Worm (Caenorhabditis elegans) whole organism, L4 larva: ENCODE data around the gene gst-10.

Experiments used
- F10B5.3 ChIP-seq: sonication (generic microtip); optimal IDR thresholded peaks from 2 replicates; lab custom pipeline; 2016; ENCODE audit warnings: mild to moderate bottlenecking, missing genetic modification characterization, missing compliant biosample characterization
- F44E2.7 ChIP-seq: fragments of 200-800 bp; sonication (Bioruptor generic); IDR thresholded peaks from 2 replicates; pipeline ENCODE4 v2.1.2; 2022; ENCODE audit warnings: missing genetic modification characterization, missing compliant biosample characterization
- R02D3.7 ChIP-seq: fragments of 150-350 bp; sonication (generic microtip); optimal IDR thresholded peaks from 3 replicates; lab custom pipeline; 2014; ENCODE audit warnings: missing biosample characterization, missing genetic modification characterization
- T20F7.1 ChIP-seq: fragments of 200-800 bp; sonication (Bioruptor generic); optimal IDR thresholded peaks from 2 replicates; lab custom pipeline; 2018; ENCODE audit warnings: mild to moderate bottlenecking, missing genetic modification characterization, missing compliant biosample characterization
- Y48G9A.11 ChIP-seq: fragments of 200-800 bp; sonication (Bioruptor generic); IDR thresholded peaks from 2 replicates; pipeline ENCODE4 v1.3.6; 2022; ENCODE audit warnings: missing genetic modification reagents, missing genetic modification characterization, missing compliant biosample characterization
- Y75B8A.6 ChIP-seq: fragments of 200-800 bp; sonication (Bioruptor generic); IDR thresholded peaks from 2 replicates; pipeline ENCODE4 v1.3.6; 2022; ENCODE audit warnings: missing genetic modification reagents, missing genetic modification characterization, missing compliant biosample characterization
- aha-1 ChIP-seq: fragments of 150-350 bp; peaks from one replicate; lab custom pipeline; 2014; ENCODE audit warnings: missing biosample characterization, missing genetic modification characterization
- arid-1 ChIP-seq: fragments of 200-800 bp; sonication (Bioruptor generic); conservative IDR thresholded peaks from 2 replicates; pipeline ENCODE4 v1.3.6; 2022; ENCODE audit warnings: missing genetic modification reagents, missing genetic modification characterization, missing compliant biosample characterization
- attf-4 ChIP-seq: sonication (generic microtip); optimal IDR thresholded peaks from 3 replicates; lab custom pipeline; 2017; ENCODE audit warnings: missing biosample characterization, missing genetic modification characterization
- ceh-20 ChIP-seq: fragments of 200-800 bp; sonication (Bioruptor generic); IDR thresholded peaks from 2 replicates; pipeline ENCODE4 v1.3.6; 2022; ENCODE audit warnings: missing genetic modification reagents, missing genetic modification characterization, missing compliant biosample characterization
- ceh-62 ChIP-seq: sonication (generic microtip); optimal IDR thresholded peaks from 2 replicates; lab custom pipeline; 2017; ENCODE audit warnings: missing biosample characterization, missing genetic modification characterization
- cey-2 ChIP-seq: sonication (generic microtip); optimal IDR thresholded peaks from 3 replicates; lab custom pipeline; 2017; ENCODE audit warnings: missing genetic modification characterization, mild to moderate bottlenecking, missing compliant biosample characterization, antibody characterized with exemption, borderline replicate concordance; ENCODE audit not compliant: insufficient read depth
- ctbp-1 ChIP-seq: fragments of 200-800 bp; sonication (Bioruptor generic); IDR thresholded peaks from 2 replicates; pipeline ENCODE4 v1.3.6; 2022; ENCODE audit warnings: missing genetic modification reagents, missing genetic modification characterization, missing compliant biosample characterization
- daf-12 ChIP-seq: fragments of 150-350 bp; optimal IDR thresholded peaks from 2 replicates; lab custom pipeline; 2014; ENCODE audit warnings: missing biosample characterization, missing genetic modification reagents, missing genetic modification characterization
- dmd-6 ChIP-seq: fragments of 200-800 bp; sonication (Bioruptor generic); IDR thresholded peaks from 2 replicates; pipeline ENCODE4 v1.3.6; 2022; ENCODE audit warnings: missing genetic modification reagents, missing genetic modification characterization, missing compliant biosample characterization
- dpl-1 ChIP-seq: fragments of 150-350 bp; optimal IDR thresholded peaks from 2 replicates; lab custom pipeline; 2014; ENCODE audit warnings: missing biosample characterization, missing genetic modification reagents, missing genetic modification characterization
- dve-1 ChIP-seq: sonication (generic microtip); optimal IDR thresholded peaks from 2 replicates; lab custom pipeline; 2017; ENCODE audit warnings: antibody characterized with exemption, mild to moderate bottlenecking, missing genetic modification characterization, missing compliant biosample characterization; ENCODE audit not compliant: insufficient read depth
- fkh-10 ChIP-seq: fragments of 150-350 bp; optimal IDR thresholded peaks from 2 replicates; lab custom pipeline; 2014; ENCODE audit warnings: missing biosample characterization, missing genetic modification reagents, missing genetic modification characterization
- fos-1 ChIP-seq: fragments of 150-350 bp; optimal IDR thresholded peaks from 2 replicates; lab custom pipeline; 2014; ENCODE audit warnings: missing biosample characterization, missing genetic modification characterization
- hmg-1.1 ChIP-seq: fragments of 200-800 bp; sonication (Bioruptor generic); IDR thresholded peaks from 2 replicates; pipeline ENCODE4 v1.3.6; 2022; ENCODE audit warnings: missing genetic modification reagents, missing genetic modification characterization, missing compliant biosample characterization
- jun-1 ChIP-seq: fragments of 150-350 bp; optimal IDR thresholded peaks from 2 replicates; lab custom pipeline; 2014; ENCODE audit warnings: missing biosample characterization, missing genetic modification reagents, missing genetic modification characterization
- lin-1 ChIP-seq: fragments of 200-800 bp; sonication (Bioruptor generic); IDR thresholded peaks from 2 replicates; pipeline ENCODE4 v1.3.6; 2022; ENCODE audit warnings: missing genetic modification reagents, missing genetic modification characterization, missing compliant biosample characterization
- lin-29 ChIP-seq: fragments of 200-800 bp; sonication (Bioruptor generic); IDR thresholded peaks from 2 replicates; pipeline ENCODE4 v1.3.6; 2022; ENCODE audit warnings: missing genetic modification reagents, missing genetic modification characterization, missing compliant biosample characterization
- lin-38 ChIP-seq: fragments of 200-800 bp; sonication (Bioruptor generic); IDR thresholded peaks from 2 replicates; pipeline ENCODE4 v1.3.6; 2022; ENCODE audit warnings: missing genetic modification reagents, missing genetic modification characterization, missing compliant biosample characterization
- lir-3 ChIP-seq: sonication (generic microtip); optimal IDR thresholded peaks from 2 replicates; lab custom pipeline; 2016; ENCODE audit warnings: mild to moderate bottlenecking, missing genetic modification characterization, missing compliant biosample characterization
- madf-9 ChIP-seq: fragments of 200-800 bp; sonication (Bioruptor generic); conservative IDR thresholded peaks from 2 replicates; pipeline ENCODE4 v1.3.6; 2022; ENCODE audit warnings: missing genetic modification reagents, missing genetic modification characterization, missing compliant biosample characterization
- mdt-29 ChIP-seq: fragments of 200-800 bp; sonication (Bioruptor generic); IDR thresholded peaks from 2 replicates; pipeline ENCODE4 v1.3.6; 2022; ENCODE audit warnings: missing genetic modification reagents, missing genetic modification characterization, missing compliant biosample characterization
- mes-2 ChIP-seq: sonication (generic microtip); optimal IDR thresholded peaks from 2 replicates; lab custom pipeline; 2016; ENCODE audit warnings: missing genotype, mild to moderate bottlenecking, missing genetic modification characterization, missing compliant biosample characterization; ENCODE audit not compliant: poor library complexity, severe bottlenecking
- mxl-2 ChIP-seq: fragments of 200-800 bp; sonication (Bioruptor generic); conservative IDR thresholded peaks from 2 replicates; pipeline ENCODE4 v1.3.6; 2022; ENCODE audit warnings: missing genetic modification reagents, missing genetic modification characterization, missing compliant biosample characterization
- nhr-10 ChIP-seq: fragments of 150-350 bp; optimal IDR thresholded peaks from 2 replicates; lab custom pipeline; 2014; ENCODE audit warnings: missing biosample characterization, missing genetic modification characterization
- nhr-111 ChIP-seq: fragments of 200-800 bp; sonication (Bioruptor generic); optimal IDR thresholded peaks from 2 replicates; lab custom pipeline; 2018; ENCODE audit warnings: mild to moderate bottlenecking, missing genetic modification characterization, missing compliant biosample characterization
- nhr-237 ChIP-seq: sonication (generic microtip); optimal IDR thresholded peaks from 2 replicates; lab custom pipeline; 2017; ENCODE audit warnings: missing biosample characterization, missing genetic modification characterization
- nhr-28 ChIP-seq: fragments of 150-350 bp; optimal IDR thresholded peaks from 2 replicates; lab custom pipeline; 2014; ENCODE audit warnings: missing biosample characterization, missing genetic modification characterization
- nhr-41 ChIP-seq: fragments of 200-800 bp; sonication (Bioruptor generic); IDR thresholded peaks from 2 replicates; pipeline ENCODE4 v1.3.6; 2022; ENCODE audit warnings: missing genetic modification reagents, missing genetic modification characterization, missing compliant biosample characterization
- nhr-6 ChIP-seq: fragments of 150-350 bp; optimal IDR thresholded peaks from 2 replicates; lab custom pipeline; 2014; ENCODE audit warnings: missing biosample characterization, missing genetic modification characterization
- nhr-76 ChIP-seq: fragments of 150-350 bp; optimal IDR thresholded peaks from 2 replicates; lab custom pipeline; 2014; ENCODE audit warnings: missing biosample characterization, missing genetic modification characterization
- php-3 ChIP-seq: fragments of 200-800 bp; sonication (Bioruptor generic); IDR thresholded peaks from 2 replicates; pipeline ENCODE4 v1.3.6; 2022; ENCODE audit warnings: missing genetic modification reagents, missing genetic modification characterization, missing compliant biosample characterization
- rbr-2 ChIP-seq: sonication (generic microtip); optimal IDR thresholded peaks from 2 replicates; lab custom pipeline; 2016; ENCODE audit warnings: missing genotype, missing genetic modification characterization, missing compliant biosample characterization
- sdz-12 ChIP-seq: fragments of 200-800 bp; sonication (Bioruptor generic); optimal IDR thresholded peaks from 2 replicates; lab custom pipeline; 2018; ENCODE audit warnings: mild to moderate bottlenecking, missing genetic modification characterization, missing compliant biosample characterization
- set-16 ChIP-seq: fragments of 200-800 bp; sonication (Bioruptor generic); IDR thresholded peaks from 2 replicates; pipeline ENCODE4 v1.3.6; 2022; ENCODE audit warnings: missing genetic modification reagents, missing genetic modification characterization, missing compliant biosample characterization
- spr-1 ChIP-seq: sonication (generic microtip); optimal IDR thresholded peaks from 2 replicates; lab custom pipeline; 2016; ENCODE audit warnings: mild to moderate bottlenecking, missing genetic modification characterization, missing compliant biosample characterization
- tra-1 ChIP-seq: fragments of 200-800 bp; sonication (Bioruptor generic); IDR thresholded peaks from 2 replicates; pipeline ENCODE4 v1.3.6; 2022; ENCODE audit warnings: missing genetic modification reagents, missing genetic modification characterization, missing compliant biosample characterization
- vab-7 ChIP-seq: fragments of 200-800 bp; sonication (Bioruptor generic); IDR thresholded peaks from 2 replicates; pipeline ENCODE4 v1.3.6; 2022; ENCODE audit warnings: missing genetic modification reagents, missing genetic modification characterization, missing compliant biosample characterization
- zfp-2 ChIP-seq: sonication (generic microtip); optimal IDR thresholded peaks from 2 replicates; lab custom pipeline; 2016; ENCODE audit warnings: mild to moderate bottlenecking, missing genetic modification characterization, missing compliant biosample characterization
- zip-2 ChIP-seq: fragments of 150-350 bp; optimal IDR thresholded peaks from 2 replicates; lab custom pipeline; 2014; ENCODE audit warnings: missing biosample characterization, missing genetic modification characterization

Gene gst-10

ce11 chrV:2600543-2600942 is 39.1 kb downstream of the gst-10 start (continued):
- TF ChIP-seq zfp-2 (tag; lab: Kevin White, UChicago) (peak; percentile 62), ceh-20 (GFP tag; lab: Robert Waterston, UW) (peak; percentile 94), mxl-2 (GFP tag; lab: Robert Waterston, UW) (0 out of 2 replicates have a peak, but pooled peaks have one; percentile 41), nhr-6 (tag; lab: Kevin White, UChicago) (peak; percentile 27), mdt-29 (peak; percentile 85), nhr-237 (no peak), hmg-1.1 (GFP tag; lab: Robert Waterston, UW) (peak; percentile 96), nhr-10 (tag; lab: Kevin White, UChicago) (no peak), daf-12 (tag; lab: Kevin White, UChicago) (no peak), Y75B8A.6 (GFP tag; lab: Robert Waterston, UW) (no peak), fos-1 (tag; lab: Kevin White, UChicago) (no peak), aha-1 (tag; lab: Kevin White, UChicago) (peak; percentile 55), mes-2 (tag; lab: Kevin White, UChicago) (peak; percentile 91), cey-2 (tag; lab: Kevin White, UChicago) (no peak), R02D3.7 (no peak), dpl-1 (GFP tag; lab: Kevin White, UChicago) (peak; percentile 94), dve-1 (peak; percentile 81), tra-1 (peak; percentile 85), ctbp-1 (GFP tag; lab: Robert Waterston, UW) (peak; percentile 85), dmd-6 (GFP tag; lab: Robert Waterston, UW) (peak; percentile 92), T20F7.1 (GFP tag; lab: Kevin White, UChicago) (no peak), lin-38 (GFP tag; lab: Robert Waterston, UW) (peak; percentile 99), madf-9 (peak; percentile 86), rbr-2 (tag; lab: Kevin White, UChicago) (peak; percentile 90), nhr-76 (no peak), jun-1 (no peak), nhr-111 (GFP tag; lab: Kevin White, UChicago) (no peak), fkh-10 (GFP tag; lab: Kevin White, UChicago) (peak; percentile 39), arid-1 (peak; percentile 72), lir-3 (no peak), nhr-41 (GFP tag; lab: Robert Waterston, UW) (no peak), spr-1 (tag; lab: Kevin White, UChicago) (peak; percentile 67), set-16 (peak; percentile 30; the same call in 1 of the 2 replicates), php-3 (GFP tag; lab: Robert Waterston, UW) (no peak), F44E2.7 (GFP tag; lab: Robert Waterston, UW) (no peak), lin-29 (peak; percentile 74), zip-2 (no peak), lin-1 (no peak), F10B5.3 (tag; lab: Kevin White, UChicago) (peak; percentile 36), vab-7 (GFP tag; lab: Robert Waterston, UW) (peak; percentile 83), attf-4 (no peak), nhr-28 (tag; lab: Kevin White, UChicago) (peak; percentile 56)

ce11 chrV:2601817-2602216 is 40.3 kb downstream of the gst-10 start:
- peak; percentile 35; the same call in 1 of the 2 replicates for TF ChIP-seq lin-38 (GFP tag; lab: Robert Waterston, UW)
- TF ChIP-seq sdz-12 (GFP tag; lab: Kevin White, UChicago) = no peak
- TF ChIP-seq ceh-62 (tag; lab: Kevin White, UChicago) = no peak
- no peak for TF ChIP-seq ctbp-1 (GFP tag; lab: Robert Waterston, UW)
- 0 out of 2 replicates have a peak, but pooled peaks have one; percentile 46 for TF ChIP-seq Y75B8A.6 (GFP tag; lab: Robert Waterston, UW)
- peak; percentile 61; the same call in 1 of the 2 replicates for TF ChIP-seq Y48G9A.11
- TF ChIP-seq php-3 (GFP tag; lab: Robert Waterston, UW) = no peak
- TF ChIP-seq F44E2.7 (GFP tag; lab: Robert Waterston, UW) = no peak
